Fruit fly (Drosophila melanogaster) whole organism, adult: ENCODE results near the gene Srp54.

Source experiments
- CG11617 ChIP-seq: fragments of 200-800 bp; sonication (Bioruptor generic); optimal IDR thresholded peaks from 2 replicates; lab custom pipeline; 2017; ENCODE audit warnings: mild to moderate bottlenecking, missing biosample characterization, missing genetic modification reagents, missing genetic modification characterization
- CG12768 ChIP-seq: fragments of 200-800 bp; sonication (Bioruptor generic); optimal IDR thresholded peaks from 2 replicates; lab custom pipeline; 2017; ENCODE audit warnings: missing biosample characterization, missing genetic modification characterization, mild to moderate bottlenecking, moderate library complexity, missing genetic modification reagents
- CG14711 ChIP-seq: fragments of 200-800 bp; sonication (Bioruptor generic); optimal IDR thresholded peaks from 2 replicates; lab custom pipeline; 2018; ENCODE audit warnings: missing biosample characterization, mild to moderate bottlenecking, missing genetic modification characterization, moderate library complexity
- CG33017 ChIP-seq: fragments of 200-800 bp; sonication (Bioruptor generic); optimal IDR thresholded peaks from 2 replicates; lab custom pipeline; 2018; ENCODE audit warnings: missing biosample characterization, mild to moderate bottlenecking, missing genetic modification characterization, moderate library complexity
- CG5204 ChIP-seq: fragments of 200-800 bp; sonication (Bioruptor generic); optimal IDR thresholded peaks from 2 replicates; lab custom pipeline; 2016; ENCODE audit warnings: missing biosample characterization, missing genetic modification characterization
- CG7045 ChIP-seq: fragments of 200-800 bp; sonication (Bioruptor generic); optimal IDR thresholded peaks from 2 replicates; lab custom pipeline; 2017; ENCODE audit warnings: missing biosample characterization, mild to moderate bottlenecking, missing genetic modification characterization
- Crg-1 ChIP-seq: fragments of 200-800 bp; sonication (Bioruptor generic); optimal IDR thresholded peaks from 2 replicates; lab custom pipeline; 2016; ENCODE audit warnings: missing biosample characterization, missing genetic modification characterization
- Hr96 ChIP-seq: fragments of 200-800 bp; sonication (Bioruptor generic); optimal IDR thresholded peaks from 2 replicates; lab custom pipeline; 2016; ENCODE audit warnings: missing biosample characterization, missing genetic modification characterization
- Mnt ChIP-seq: fragments of 200-800 bp; sonication (Bioruptor generic); optimal IDR thresholded peaks from 2 replicates; lab custom pipeline; 2016; ENCODE audit warnings: missing biosample characterization, mild to moderate bottlenecking, missing genetic modification characterization
- cnc ChIP-seq, 2 experiments: fragments of >200 bp; optimal IDR thresholded peaks; 2 replicates each; lab custom pipeline; 2017
- kay ChIP-seq: fragments of 200-800 bp; sonication (Bioruptor generic); peaks from one replicate; lab custom pipeline; 2016; ENCODE audit warnings: missing biosample characterization, missing genetic modification characterization, borderline replicate concordance
- pad ChIP-seq: fragments of 200-800 bp; sonication (Bioruptor generic); optimal IDR thresholded peaks from 3 replicates; lab custom pipeline; 2017; ENCODE audit warnings: missing biosample characterization, missing genetic modification characterization, mild to moderate bottlenecking, moderate library complexity, missing genetic modification reagents

DNA sequence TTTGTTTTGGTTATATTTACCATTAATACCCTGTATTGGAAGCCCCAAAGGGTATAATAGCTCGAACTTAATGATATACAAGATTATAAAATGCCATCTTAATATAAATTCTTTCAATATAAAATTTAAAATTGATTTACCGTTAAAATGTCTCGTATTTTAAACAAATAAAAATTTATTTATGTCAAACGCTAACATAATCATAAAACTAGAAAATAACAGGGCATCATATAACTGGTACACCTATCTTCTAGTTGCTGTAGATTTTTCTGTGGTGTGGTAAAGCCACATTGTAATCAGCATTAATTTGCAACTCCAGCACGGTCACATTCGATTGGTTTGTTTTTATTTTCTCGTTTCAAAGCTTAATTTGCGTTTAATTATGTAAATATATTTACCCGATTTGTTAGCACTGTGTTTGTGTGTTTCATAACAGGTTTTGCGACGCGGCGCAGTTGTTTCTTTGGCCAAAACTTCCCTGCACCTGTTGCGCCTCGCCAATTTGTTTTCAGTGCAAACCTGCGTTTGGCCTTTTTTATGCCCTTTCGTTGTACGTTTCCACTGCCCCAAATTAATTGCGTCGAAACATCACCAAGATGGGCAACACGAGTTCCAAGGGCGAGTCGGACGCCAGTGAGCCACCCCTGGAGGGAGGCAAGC, 44.4 kb downstream of the Srp54 start, which contains the start of the genes CG4658 and CG5846:
- TF ChIP-seq CG11617 (peak; percentile 92), Hr96 (GFP tag; lab: Kevin White, UChicago) (no peak), CG12768 (GFP tag; lab: Kevin White, UChicago) (peak; percentile 85), cnc (optimal IDR thresholded peaks at IDR 0.05; lab: Kevin White, UChicago) (no peak), CG7045 (GFP tag; lab: Kevin White, UChicago) (peak; percentile 84), CG33017 (tag; lab: Kevin White, UChicago) (peak; percentile 93), Mnt (GFP tag; lab: Kevin White, UChicago) (peak; percentile 74), CG5204 (GFP tag; lab: Kevin White, UChicago) (no peak), Crg-1 (GFP tag; lab: Kevin White, UChicago) (peak; percentile 73), CG14711 (tag; lab: Kevin White, UChicago) (peak; percentile 94), kay (GFP tag; lab: Kevin White, UChicago) (no peak), pad (peak; percentile 64)
